Fruit fly (Drosophila melanogaster): ENCODE results near the gene CG7772.

CG7772 gene

dm6 chrX:17860711-17861110 lies 46.4 kb downstream of the CG7772 start, which contains the start of the genes Arp8 and CG6769 (continued):
- no peak for TF ChIP-seq HLHmδ (GFP tag; optimal IDR thresholded peaks at IDR 0.05)
- TF ChIP-seq E2f2 (GFP tag; IDR thresholded peaks at IDR 0.05): peak; percentile 34; the same call in 1 of the 2 replicates
- no peak for TF ChIP-seq Bdp1 (GFP tag; optimal IDR thresholded peaks at IDR 0.05)
- no peak for TF ChIP-seq hth (optimal IDR thresholded peaks at IDR 0.05)
- TF ChIP-seq CG2116 (GFP tag; optimal IDR thresholded peaks at IDR 0.05): peak; percentile 53
- no peak for TF ChIP-seq disco-r (GFP tag; optimal IDR thresholded peaks at IDR 0.05)
- TF ChIP-seq Poxn (GFP tag; IDR thresholded peaks at IDR 0.05): no peak
- TF ChIP-seq klu (GFP tag; IDR thresholded peaks at IDR 0.05): no peak
- TF ChIP-seq nom (GFP tag; optimal IDR thresholded peaks at IDR 0.05): peak; percentile 2
- TF ChIP-seq Oli (tag; optimal IDR thresholded peaks at IDR 0.05): no peak
- TF ChIP-seq CG8359 (GFP tag; optimal IDR thresholded peaks at IDR 0.05; ENCODE audit: borderline replicate concordance): no peak
- TF ChIP-seq NC2β (GFP tag; optimal IDR thresholded peaks at IDR 0.05): no peak
- TF ChIP-seq cwo (GFP tag; optimal IDR thresholded peaks at IDR 0.05): no peak
- no peak for TF ChIP-seq CG13123 (GFP tag; optimal IDR thresholded peaks at IDR 0.05)
- no peak for TF ChIP-seq ci (GFP tag; IDR thresholded peaks at IDR 0.05)
- no peak for TF ChIP-seq dimm (GFP tag; IDR thresholded peaks at IDR 0.05)
- TF ChIP-seq HLH4C (GFP tag; IDR thresholded peaks at IDR 0.05; ENCODE audit: partially characterized antibody): no peak
- TF ChIP-seq CG2678 (tag; optimal IDR thresholded peaks at IDR 0.05): no peak
- no peak for TF ChIP-seq oc (tag; optimal IDR thresholded peaks at IDR 0.05)
- TF ChIP-seq CG18599 (GFP tag; optimal IDR thresholded peaks at IDR 0.05): no peak
- TF ChIP-seq CG10979 (tag; optimal IDR thresholded peaks at IDR 0.05): peak; percentile 40
- no peak for TF ChIP-seq CTCF (GFP tag; optimal IDR thresholded peaks at IDR 0.05)
- TF ChIP-seq Pdp1 (GFP tag; optimal IDR thresholded peaks at IDR 0.05): peak in 1 of 2 experiments; percentile 26
- no peak for TF ChIP-seq CG17612 (GFP tag; IDR thresholded peaks at IDR 0.05)
- TF ChIP-seq CrebB (tag; optimal IDR thresholded peaks at IDR 0.05): no peak
- TF ChIP-seq prd (optimal IDR thresholded peaks at IDR 0.05): no peak
- TF ChIP-seq prd (GFP tag; IDR thresholded peaks at IDR 0.05): no peak
- no peak for TF ChIP-seq CG7271 (tag; optimal IDR thresholded peaks at IDR 0.05)
- no peak for TF ChIP-seq mirr (GFP tag; optimal IDR thresholded peaks at IDR 0.05)
- TF ChIP-seq slp2 (GFP tag; optimal IDR thresholded peaks at IDR 0.05): no peak
- TF ChIP-seq CG34224 (GFP tag; IDR thresholded peaks at IDR 0.05; ENCODE audit: partially characterized antibody): no peak
- no peak for TF ChIP-seq psq (GFP tag; optimal IDR thresholded peaks at IDR 0.05)
- TF ChIP-seq btn (GFP tag; optimal IDR thresholded peaks at IDR 0.05): no peak
- TF ChIP-seq unpg (GFP tag; optimal IDR thresholded peaks at IDR 0.05): no peak
- no peak for TF ChIP-seq gsb-n (tag; optimal IDR thresholded peaks at IDR 0.05)
- no peak for TF ChIP-seq CG15269 (tag; optimal IDR thresholded peaks at IDR 0.05)
- TF ChIP-seq gro (GFP tag; optimal IDR thresholded peaks at IDR 0.05): no peak
- no peak for TF ChIP-seq ato (GFP tag; IDR thresholded peaks at IDR 0.05; ENCODE audit: partially characterized antibody)
- TF ChIP-seq Usf (GFP tag; optimal IDR thresholded peaks at IDR 0.05): no peak
- TF ChIP-seq yki (optimal IDR thresholded peaks at IDR 0.05): no peak
- no peak for TF ChIP-seq CG8290 (GFP tag; optimal IDR thresholded peaks at IDR 0.05)
- no peak for TF ChIP-seq CG8290 (tag; optimal IDR thresholded peaks at IDR 0.05)
- TF ChIP-seq HmgD (GFP tag; optimal IDR thresholded peaks at IDR 0.05): no peak
- TF ChIP-seq CG12236 (GFP tag; optimal IDR thresholded peaks at IDR 0.05): no peak
- TF ChIP-seq tll (GFP tag; optimal IDR thresholded peaks at IDR 0.05): no peak
- no peak for TF ChIP-seq CG13894 (tag; optimal IDR thresholded peaks at IDR 0.05)
- no peak for TF ChIP-seq crc (GFP tag; optimal IDR thresholded peaks at IDR 0.05)
- TF ChIP-seq tx (GFP tag; optimal IDR thresholded peaks at IDR 0.05): no peak
- no peak for TF ChIP-seq CG1832 (GFP tag; optimal IDR thresholded peaks at IDR 0.05)
- TF ChIP-seq CG12744 (GFP tag; optimal IDR thresholded peaks at IDR 0.05): no peak
- no peak for TF ChIP-seq BtbVII (GFP tag; optimal IDR thresholded peaks at IDR 0.05)
- TF ChIP-seq vfl (GFP tag; optimal IDR thresholded peaks at IDR 0.05): no peak
- peak; percentile 19 for TF ChIP-seq CG2712 (tag; optimal IDR thresholded peaks at IDR 0.05)

All from whole organism, embryonic.